Fruit fly (Drosophila melanogaster): ENCODE data around the gene Gapvd1.

The Gapvd1 gene

dm6 chrX:11338047-11338747 is 13.0 kb downstream of the Gapvd1 start (continued):
- TF ChIP-seq CG3407 (GFP tag; optimal IDR thresholded peaks at IDR 0.05) (peak; percentile 42), p53 (GFP tag; optimal IDR thresholded peaks at IDR 0.05) (no peak), klu (GFP tag; IDR thresholded peaks at IDR 0.05) (0 out of 2 replicates have a peak, but pooled peaks have one; percentile 16), Lpt (GFP tag; optimal IDR thresholded peaks at IDR 0.05) (no peak), pfk (GFP tag; optimal IDR thresholded peaks at IDR 0.05) (no peak), so (GFP tag; IDR thresholded peaks at IDR 0.05) (peak; percentile 66; the same call in 1 of the 3 replicates), Mes4 (GFP tag; optimal IDR thresholded peaks at IDR 0.05) (peak; percentile 70), crol (GFP tag; IDR thresholded peaks at IDR 0.05) (peak; percentile 27; the same call in 1 of the 2 replicates), CG31224 (GFP tag; IDR thresholded peaks at IDR 0.05) (no peak), Eip74EF (GFP tag; optimal IDR thresholded peaks at IDR 0.05) (peak in 1 of 2 experiments; percentile 47), gce (GFP tag; IDR thresholded peaks at IDR 0.05) (0 out of 3 replicates have a peak, but pooled peaks have one; percentile 22), Side (GFP tag; optimal IDR thresholded peaks at IDR 0.05) (peak; percentile 52), CG14965 (GFP tag; optimal IDR thresholded peaks at IDR 0.05; ENCODE audit: borderline replicate concordance) (no peak), nerfin-2 (GFP tag; IDR thresholded peaks at IDR 0.05; ENCODE audit: partially characterized antibody) (no peak), Chrac-16 (GFP tag; optimal IDR thresholded peaks at IDR 0.05) (peak; percentile 59), dm (GFP tag; optimal IDR thresholded peaks at IDR 0.05) (peak; percentile 27), CG4730 (GFP tag; IDR thresholded peaks at IDR 0.05) (no peak), CG3065 (GFP tag; optimal IDR thresholded peaks at IDR 0.05) (peak; percentile 8), fu2 (GFP tag; optimal IDR thresholded peaks at IDR 0.05) (peak; percentile 63), fd96Cb (tag; optimal IDR thresholded peaks at IDR 0.05) (peak; percentile 76), CG34224 (GFP tag; IDR thresholded peaks at IDR 0.05; ENCODE audit: partially characterized antibody) (no peak), gem (tag; optimal IDR thresholded peaks at IDR 0.05) (no peak), ro (GFP tag; IDR thresholded peaks at IDR 0.05) (no peak), B-H1 (GFP tag; IDR thresholded peaks at IDR 0.05) (no peak), CoRest (tag; optimal IDR thresholded peaks at IDR 0.05) (peak; percentile 86), gcm (GFP tag; optimal IDR thresholded peaks at IDR 0.05) (no peak), Asciz (GFP tag; optimal IDR thresholded peaks at IDR 0.05) (no peak), CG1529 (GFP tag; optimal IDR thresholded peaks at IDR 0.05) (no peak), oc (tag; optimal IDR thresholded peaks at IDR 0.05) (no peak), CG15479 (GFP tag; optimal IDR thresholded peaks at IDR 0.05) (no peak), al (GFP tag; IDR thresholded peaks at IDR 0.05) (no peak; the same call in 1 of the 2 replicates), NK7.1 (GFP tag; optimal IDR thresholded peaks at IDR 0.05) (peak; percentile 78), CG7987 (GFP tag; optimal IDR thresholded peaks at IDR 0.05) (no peak), CG32767 (GFP tag; IDR thresholded peaks at IDR 0.05) (no peak; the same call in 1 of the 2 replicates), ase (GFP tag; IDR thresholded peaks at IDR 0.05) (no peak), ash1 (GFP tag; optimal IDR thresholded peaks at IDR 0.05) (no peak), z (GFP tag; IDR thresholded peaks at IDR 0.05) (no peak; the same call in 2 of the 3 replicates), CG16779 (GFP tag; IDR thresholded peaks at IDR 0.05) (no peak), Ets65A (GFP tag) (peak; percentile 89), CG30403 (GFP tag; optimal IDR thresholded peaks at IDR 0.05) (peak; percentile 87), zf30C (GFP tag; optimal IDR thresholded peaks at IDR 0.05) (peak; percentile 52), row (GFP tag; IDR thresholded peaks at IDR 0.05) (peak; percentile 79), jing (GFP tag; optimal IDR thresholded peaks at IDR 0.05) (peak; percentile 17), CG8281 (tag; optimal IDR thresholded peaks at IDR 0.05) (no peak), CG16863 (GFP tag; optimal IDR thresholded peaks at IDR 0.05) (peak; percentile 60), zfh2 (GFP tag; optimal IDR thresholded peaks at IDR 0.05) (peak; percentile 39), CG8290 (GFP tag; optimal IDR thresholded peaks at IDR 0.05) (no peak), CG8290 (tag; optimal IDR thresholded peaks at IDR 0.05) (no peak), CG17361 (GFP tag; IDR thresholded peaks at IDR 0.05) (no peak; the same call in none of the 3 replicates), croc (GFP tag; conservative IDR thresholded peaks at IDR 0.05) (peak; percentile 47; the same call in 1 of the 3 replicates)

Measured in whole organism, embryonic.